Fruit fly (Drosophila melanogaster): ENCODE results near the gene CG32024.

The CG32024 gene

DNA sequence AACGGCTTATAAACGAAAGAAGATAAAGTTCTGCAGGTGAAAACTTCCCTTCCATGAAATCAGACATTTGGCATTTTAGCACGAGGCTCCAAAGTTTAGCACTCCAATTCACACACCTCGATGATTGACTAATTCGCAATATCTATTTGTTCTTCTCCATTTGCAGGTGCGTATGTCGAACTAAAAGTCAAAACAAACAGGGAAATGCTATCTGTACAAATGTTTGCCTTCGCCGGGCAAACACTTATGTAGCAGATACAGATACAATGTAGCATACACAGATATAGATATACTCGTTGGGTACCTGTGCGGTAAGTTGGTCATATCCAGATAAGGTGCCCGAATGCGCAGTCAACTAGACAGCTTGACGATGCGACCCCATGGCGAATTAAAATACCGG, 27.5 kb downstream of the CG32024 start (continued):
- TF ChIP-seq gsb-n (tag; optimal IDR thresholded peaks at IDR 0.05) (peak; percentile 2), CG5180 (GFP tag; optimal IDR thresholded peaks at IDR 0.05) (peak; percentile 17), chif (GFP tag; optimal IDR thresholded peaks at IDR 0.05) (no peak), br (optimal IDR thresholded peaks at IDR 0.05) (no peak), lab (GFP tag; optimal IDR thresholded peaks at IDR 0.05) (peak; percentile 14), lov (optimal IDR thresholded peaks at IDR 0.05) (no peak), lov (GFP tag; IDR thresholded peaks at IDR 0.05) (no peak), bab2 (GFP tag; optimal IDR thresholded peaks at IDR 0.05) (peak; percentile 28), HLH3B (GFP tag; IDR thresholded peaks at IDR 0.05) (0 out of 2 replicates have a peak, but pooled peaks have one; percentile 4), CG2202 (tag; optimal IDR thresholded peaks at IDR 0.05) (peak; percentile 65), CG1529 (GFP tag; optimal IDR thresholded peaks at IDR 0.05) (peak; percentile 18), CG9817 (tag; optimal IDR thresholded peaks at IDR 0.05) (no peak), CG7928 (GFP tag; optimal IDR thresholded peaks at IDR 0.05) (no peak), disco-r (GFP tag; optimal IDR thresholded peaks at IDR 0.05) (no peak), MTF-1 (GFP tag; optimal IDR thresholded peaks at IDR 0.05; ENCODE audit: borderline replicate concordance) (peak; percentile 55), CG7987 (GFP tag; optimal IDR thresholded peaks at IDR 0.05) (peak; percentile 62), CG2712 (tag; optimal IDR thresholded peaks at IDR 0.05) (peak; percentile 33), CG3847 (GFP tag; IDR thresholded peaks at IDR 0.05) (no peak), CG1603 (tag; optimal IDR thresholded peaks at IDR 0.05) (peak; percentile 58), trh (GFP tag; optimal IDR thresholded peaks at IDR 0.05) (peak; percentile 0), CG33213 (GFP tag; optimal IDR thresholded peaks at IDR 0.05) (peak; percentile 25), CG10274 (GFP tag; optimal IDR thresholded peaks at IDR 0.05) (no peak), Oli (tag; optimal IDR thresholded peaks at IDR 0.05) (no peak), CG8765 (GFP tag; IDR thresholded peaks at IDR 0.05) (no peak), Six4 (GFP tag; optimal IDR thresholded peaks at IDR 0.05) (no peak), CG9727 (GFP tag; optimal IDR thresholded peaks at IDR 0.05) (peak; percentile 45), Trl (optimal IDR thresholded peaks at IDR 0.05) (no peak), Trl (GFP tag; optimal IDR thresholded peaks at IDR 0.05) (no peak), CG34422 (GFP tag; IDR thresholded peaks at IDR 0.05) (no peak), CG8290 (GFP tag; optimal IDR thresholded peaks at IDR 0.05) (peak; percentile 6), CG8290 (tag; optimal IDR thresholded peaks at IDR 0.05) (peak; percentile 28 to 75), CG13424 (tag; optimal IDR thresholded peaks at IDR 0.05) (peak; percentile 5), tna (GFP tag; IDR thresholded peaks at IDR 0.05; ENCODE audit: partially characterized antibody) (no peak), z (GFP tag; IDR thresholded peaks at IDR 0.05) (no peak), CG18599 (GFP tag; optimal IDR thresholded peaks at IDR 0.05) (peak; percentile 22), CG15601 (tag; optimal IDR thresholded peaks at IDR 0.05) (peak; percentile 39), CG17328 (GFP tag; IDR thresholded peaks at IDR 0.05) (0 out of 2 replicates have a peak, but pooled peaks have one; percentile 18), CG10654 (GFP tag; optimal IDR thresholded peaks at IDR 0.05) (no peak), CG3163 (GFP tag; optimal IDR thresholded peaks at IDR 0.05) (no peak), scrt (GFP tag; optimal IDR thresholded peaks at IDR 0.05) (no peak), CG12071 (GFP tag; optimal IDR thresholded peaks at IDR 0.05) (peak; percentile 73), emc (GFP tag; optimal IDR thresholded peaks at IDR 0.05) (no peak), peb (GFP tag; IDR thresholded peaks at IDR 0.05) (peak; percentile 36; the same call in 1 of the 2 replicates), CG31365 (tag; optimal IDR thresholded peaks at IDR 0.05) (peak; percentile 16), nau (GFP tag; optimal IDR thresholded peaks at IDR 0.05) (peak; percentile 39), CG15479 (GFP tag; optimal IDR thresholded peaks at IDR 0.05) (peak; percentile 68), bsh (GFP tag; optimal IDR thresholded peaks at IDR 0.05) (peak in 1 of 2 experiments; percentile 14), cas (GFP tag; IDR thresholded peaks at IDR 0.05) (no peak), Bdp1 (GFP tag; optimal IDR thresholded peaks at IDR 0.05) (no peak), CG31441 (GFP tag; IDR thresholded peaks at IDR 0.05) (0 out of 2 replicates have a peak, but pooled peaks have one; percentile 29), tll (GFP tag; optimal IDR thresholded peaks at IDR 0.05) (peak in 1 of 2 experiments; percentile 23), CG14441 (GFP tag; IDR thresholded peaks at IDR 0.05) (no peak)

Data from whole organism, embryonic.